Fruit fly (Drosophila melanogaster) whole organism, prepupa: ENCODE measurements at regions not wholly inside any gene's neighbourhood (a gene's known extent, or its start where the extent isn't known, plus 50 kb on each side); places are given as distances from the start of the nearest gene placed in this dataset.

Experiments used
- CG3919 ChIP-seq: fragments of 200-800 bp; sonication (Bioruptor generic); optimal IDR thresholded peaks from 3 replicates; lab custom pipeline; 2016; ENCODE audit warnings: missing biosample characterization, missing genetic modification characterization
- CG6792 ChIP-seq: fragments of 200-800 bp; sonication (Bioruptor generic); optimal IDR thresholded peaks from 3 replicates; lab custom pipeline; 2016; ENCODE audit warnings: missing biosample characterization, missing genetic modification characterization
- CG8119 ChIP-seq: fragments of 200-800 bp; sonication (Bioruptor generic); IDR thresholded peaks from 3 replicates; pipeline ENCODE4 v1.3.6; 2022; ENCODE audit warnings: missing biosample characterization, missing genetic modification characterization
- Eip78C ChIP-seq: fragments of 200-800 bp; sonication (Bioruptor generic); peaks from one replicate; lab custom pipeline; 2016; ENCODE audit warnings: missing biosample characterization, missing genetic modification characterization
- Hr4 ChIP-seq: fragments of 200-800 bp; sonication (Bioruptor generic); optimal IDR thresholded peaks from 3 replicates; lab custom pipeline; 2016; ENCODE audit warnings: missing biosample characterization, missing genetic modification characterization
- salr ChIP-seq, 2 experiments: fragments of 200-800 bp; sonication (Bioruptor generic); optimal IDR thresholded peaks; 3 replicates each; lab custom pipeline; 2016 to 2018; ENCODE audit warnings: missing biosample characterization in 2 of 2, missing genetic modification characterization in 2 of 2, mild to moderate bottlenecking in 1 of 2

DNA sequence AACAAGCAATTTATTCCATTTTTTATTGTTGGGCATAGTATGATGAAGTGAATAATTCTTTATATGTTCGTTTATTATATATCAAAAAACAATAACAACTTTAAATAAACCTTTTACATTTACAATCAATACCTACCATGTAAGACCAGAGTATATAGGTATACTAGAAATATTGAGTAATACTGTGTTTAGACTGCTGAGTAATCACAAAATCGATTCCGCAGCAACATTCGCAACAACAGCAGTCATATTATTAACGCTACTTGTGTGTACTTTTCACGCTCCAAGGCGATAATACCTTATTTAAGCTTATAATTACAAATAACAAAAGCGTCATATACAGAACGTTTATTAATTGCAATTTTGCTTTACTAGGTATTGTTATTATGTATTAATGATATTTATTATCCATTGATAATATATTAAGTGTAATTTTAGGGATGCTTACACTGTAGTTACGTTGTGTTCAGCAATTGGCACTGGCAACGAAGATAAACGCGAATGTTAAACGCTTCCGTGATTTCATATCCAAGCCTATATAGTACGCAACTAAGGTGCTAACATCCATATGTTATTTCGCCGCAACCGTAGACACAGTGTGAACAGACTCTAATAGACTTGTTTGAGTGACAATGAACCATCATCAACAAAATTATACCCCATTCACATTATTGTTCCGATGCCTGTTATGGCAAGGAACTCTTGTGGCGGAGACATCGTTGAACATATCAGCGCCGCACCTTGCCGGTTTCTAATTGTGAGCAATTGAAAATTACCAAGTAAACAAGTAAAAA lies 201.8 kb upstream of the CG40160 start (continued):
- TF ChIP-seq CG6792 (no peak), CG3919 (no peak), Eip78C (peak; percentile 40), Hr4 (GFP tag; lab: Kevin White, UChicago) (no peak), CG8119 (GFP tag; lab: Robert Waterston, UW) (no peak), salr (GFP tag; optimal IDR thresholded peaks at IDR 0.05; lab: Kevin White, UChicago) (peak in 1 of 2 experiments; percentile 33)
